Worm (Caenorhabditis elegans): ENCODE results near the gene Y105C5B.8.

DNA sequence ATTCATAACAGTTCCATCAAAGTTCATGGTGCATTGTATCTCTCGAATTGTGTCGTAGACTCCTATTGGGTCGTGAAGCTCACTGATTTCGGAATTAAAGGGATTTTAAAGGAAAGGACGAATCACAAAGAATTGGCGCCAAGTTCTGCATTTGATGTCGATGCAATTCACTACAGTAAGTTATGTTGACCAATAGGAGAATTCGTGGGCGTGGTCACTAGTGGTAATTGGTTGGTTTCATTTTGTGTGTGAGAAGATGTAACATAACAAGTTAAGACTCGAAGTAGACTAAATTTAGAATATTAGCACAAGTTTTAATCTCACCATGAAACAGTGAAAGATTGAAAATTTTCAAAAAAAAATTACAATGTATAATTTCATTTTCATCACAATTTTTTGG, 48.4 kb downstream of the Y105C5B.8 start:
- TF ChIP-seq lin-15B (tag; optimal IDR thresholded peaks at IDR 0.05) = no peak
- TF ChIP-seq unc-130 (tag; optimal IDR thresholded peaks at IDR 0.05) = no peak
- no peak for TF ChIP-seq fkh-8 (tag; optimal IDR thresholded peaks at IDR 0.05)
- no peak for TF ChIP-seq mdl-1 (tag; optimal IDR thresholded peaks at IDR 0.05)
- no peak for TF ChIP-seq lsy-2 (tag; optimal IDR thresholded peaks at IDR 0.05)
- no peak for TF ChIP-seq nhr-11 (tag; optimal IDR thresholded peaks at IDR 0.05)
- no peak for TF ChIP-seq lin-39 (tag; optimal IDR thresholded peaks at IDR 0.05)
- no peak for TF ChIP-seq unc-98 (GFP tag; IDR thresholded peaks at IDR 0.05)

All from whole organism, L1 larva.